Fruit fly (Drosophila melanogaster) whole organism, embryonic: Measurements from ENCODE around the gene Eip63E.

Experiments
- Aef1 ChIP-seq: fragments of 200-800 bp; sonication (Bioruptor generic); IDR thresholded peaks from 3 replicates; pipeline ENCODE4 v1.3.6; 2022; ENCODE audit warnings: missing biosample characterization, missing genetic modification characterization
- CG10321 ChIP-seq: fragments of 200-800 bp; sonication (Bioruptor generic); IDR thresholded peaks from 2 replicates; pipeline ENCODE4 v1.3.6; 2022; ENCODE audit warnings: missing biosample characterization, missing genetic modification characterization
- CG10959 ChIP-seq: fragments of 200-800 bp; sonication (Bioruptor generic); IDR thresholded peaks from 2 replicates; pipeline ENCODE4 v1.3.6; 2022; ENCODE audit warnings: missing biosample characterization, missing genetic modification characterization
- CG11085 ChIP-seq: fragments of 200-800 bp; sonication (Bioruptor generic); IDR thresholded peaks from 2 replicates; pipeline ENCODE4 v1.3.6; 2022; ENCODE audit warnings: missing biosample characterization, missing genetic modification characterization
- CG11093 ChIP-seq: fragments of 200-800 bp; sonication (Bioruptor generic); IDR thresholded peaks from 3 replicates; pipeline ENCODE4 v1.3.6; 2022; ENCODE audit warnings: missing biosample characterization, missing genetic modification characterization
- CG11504 ChIP-seq: fragments of 200-800 bp; sonication (Bioruptor generic); optimal IDR thresholded peaks from 3 replicates; lab custom pipeline; 2019; ENCODE audit warnings: missing biosample characterization, mild to moderate bottlenecking, missing genetic modification characterization, moderate library complexity
- CG12299 ChIP-seq: fragments of 200-800 bp; sonication (Bioruptor generic); optimal IDR thresholded peaks from 2 replicates; lab custom pipeline; 2018; ENCODE audit warnings: missing biosample characterization, mild to moderate bottlenecking, missing genetic modification characterization
- CG1233 ChIP-seq: fragments of 200-800 bp; sonication (Bioruptor generic); optimal IDR thresholded peaks from 4 replicates; lab custom pipeline; 2018; ENCODE audit warnings: missing biosample characterization, mild to moderate bottlenecking, missing genetic modification characterization
- CG13123 ChIP-seq: fragments of 200-800 bp; sonication (Bioruptor generic); optimal IDR thresholded peaks from 2 replicates; lab custom pipeline; 2016; ENCODE audit warnings: missing biosample characterization, missing genetic modification characterization
- CG14014 ChIP-seq: fragments of 200-800 bp; sonication (Bioruptor generic); IDR thresholded peaks from 2 replicates; pipeline ENCODE4 v1.3.6; 2022; ENCODE audit warnings: missing biosample characterization, missing genetic modification characterization
- CG14710 ChIP-seq: fragments of 200-800 bp; sonication (Bioruptor generic); optimal IDR thresholded peaks from 3 replicates; lab custom pipeline; 2019; ENCODE audit warnings: missing biosample characterization, mild to moderate bottlenecking, missing genetic modification characterization, moderate library complexity
- CG2120 ChIP-seq: fragments of 200-800 bp; sonication (Bioruptor generic); optimal IDR thresholded peaks from 3 replicates; lab custom pipeline; 2016; ENCODE audit warnings: missing biosample characterization, missing genetic modification characterization
- CG2202 ChIP-seq: fragments of 200-800 bp; sonication (Bioruptor generic); optimal IDR thresholded peaks from 2 replicates; lab custom pipeline; 2018; ENCODE audit warnings: missing biosample characterization, mild to moderate bottlenecking, missing genetic modification characterization
- CG2889 ChIP-seq: fragments of 200-800 bp; sonication (Bioruptor generic); IDR thresholded peaks from 3 replicates; pipeline ENCODE4 v1.3.6; 2022; ENCODE audit warnings: missing biosample characterization, missing genetic modification characterization
- CG31365 ChIP-seq: fragments of 200-800 bp; sonication (Bioruptor generic); optimal IDR thresholded peaks from 2 replicates; lab custom pipeline; 2018; ENCODE audit warnings: missing biosample characterization, mild to moderate bottlenecking, missing genetic modification characterization
- CG43689 ChIP-seq: fragments of 200-800 bp; sonication (Bioruptor generic); IDR thresholded peaks from 2 replicates; pipeline ENCODE4 v1.3.6; 2022; ENCODE audit warnings: missing biosample characterization, missing genetic modification characterization
- CG4820 ChIP-seq: fragments of 200-800 bp; sonication (Bioruptor generic); optimal IDR thresholded peaks from 3 replicates; lab custom pipeline; 2016; ENCODE audit warnings: missing biosample characterization, missing genetic modification characterization
- CG4854 ChIP-seq: fragments of 200-800 bp; sonication (Bioruptor generic); optimal IDR thresholded peaks from 2 replicates; lab custom pipeline; 2016; ENCODE audit warnings: missing biosample characterization, missing genetic modification characterization, inconsistent platforms
- CG6175 ChIP-seq: fragments of 200-800 bp; sonication (Bioruptor generic); IDR thresholded peaks from 3 replicates; pipeline ENCODE4 v1.3.6; 2022; ENCODE audit warnings: missing biosample characterization, missing genetic modification characterization
- CG6254 ChIP-seq: fragments of 200-800 bp; sonication (Bioruptor generic); optimal IDR thresholded peaks from 3 replicates; lab custom pipeline; 2017; ENCODE audit warnings: mild to moderate bottlenecking, missing biosample characterization, missing genetic modification reagents, missing genetic modification characterization
- CG6765 ChIP-seq: fragments of 200-800 bp; sonication (Bioruptor generic); optimal IDR thresholded peaks from 3 replicates; lab custom pipeline; 2017; ENCODE audit warnings: missing biosample characterization, mild to moderate bottlenecking, missing genetic modification characterization
- CG7745 ChIP-seq: fragments of 200-800 bp; sonication (Bioruptor generic); optimal IDR thresholded peaks from 2 replicates; lab custom pipeline; 2018; ENCODE audit warnings: missing biosample characterization, mild to moderate bottlenecking, missing genetic modification characterization, moderate library complexity
- CG7839 ChIP-seq: fragments of 200-800 bp; sonication (Bioruptor generic); optimal IDR thresholded peaks from 3 replicates; lab custom pipeline; 2018; ENCODE audit warnings: missing biosample characterization, mild to moderate bottlenecking, missing genetic modification characterization, moderate library complexity
- CG8924 ChIP-seq: fragments of 200-800 bp; optimal IDR thresholded peaks from 3 replicates; lab custom pipeline; 2019; ENCODE audit warnings: missing biosample characterization, mild to moderate bottlenecking, missing genetic modification characterization, moderate library complexity
- CG9437 ChIP-seq: fragments of 200-800 bp; sonication (Bioruptor generic); optimal IDR thresholded peaks from 2 replicates; lab custom pipeline; 2018; ENCODE audit warnings: missing biosample characterization, mild to moderate bottlenecking, missing genetic modification characterization
- CG9797 ChIP-seq: fragments of 200-800 bp; sonication (Bioruptor generic); optimal IDR thresholded peaks from 3 replicates; lab custom pipeline; 2018; ENCODE audit warnings: missing biosample characterization, mild to moderate bottlenecking, missing genetic modification characterization
- Camta ChIP-seq: fragments of 200-800 bp; sonication (Bioruptor generic); optimal IDR thresholded peaks from 2 replicates; lab custom pipeline; 2016; ENCODE audit warnings: missing biosample characterization, missing genetic modification characterization
- Doc3 ChIP-seq: fragments of 200-800 bp; sonication (Bioruptor generic); IDR thresholded peaks from 3 replicates; pipeline ENCODE4 v1.3.6; 2022; ENCODE audit warnings: missing biosample characterization, missing genetic modification characterization; ENCODE audit not compliant: partially characterized antibody
- Fer2 ChIP-seq: fragments of 200-800 bp; sonication (Bioruptor generic); optimal IDR thresholded peaks from 2 replicates; lab custom pipeline; 2018; ENCODE audit warnings: missing biosample characterization, mild to moderate bottlenecking, missing genetic modification characterization, moderate library complexity
- H2.0 ChIP-seq: fragments of 200-800 bp; sonication (Bioruptor generic); IDR thresholded peaks from 2 replicates; pipeline ENCODE4 v1.3.6; 2022; ENCODE audit warnings: missing biosample characterization, missing genetic modification characterization
- Hr3 ChIP-seq: fragments of 200-800 bp; sonication (Bioruptor generic); optimal IDR thresholded peaks from 3 replicates; lab custom pipeline; 2016; ENCODE audit warnings: missing biosample characterization, missing genetic modification characterization
- Lim3 ChIP-seq: fragments of 200-800 bp; sonication (Bioruptor generic); IDR thresholded peaks from 2 replicates; pipeline ENCODE4 v1.3.6; 2022; ENCODE audit warnings: missing biosample characterization, missing genetic modification characterization
- NFAT ChIP-seq: fragments of 200-800 bp; sonication (Bioruptor generic); IDR thresholded peaks from 2 replicates; pipeline ENCODE4 v1.3.6; 2022; ENCODE audit warnings: missing biosample characterization, missing genetic modification characterization
- Nf-YC ChIP-seq: fragments of 200-800 bp; optimal IDR thresholded peaks from 3 replicates; lab custom pipeline; 2019; ENCODE audit warnings: missing biosample characterization, mild to moderate bottlenecking, missing genetic modification characterization, moderate library complexity
- Sry-δ ChIP-seq: fragments of 200-800 bp; sonication (Bioruptor generic); optimal IDR thresholded peaks from 2 replicates; lab custom pipeline; 2016; ENCODE audit warnings: missing biosample characterization, missing genetic modification characterization
- ab ChIP-seq: fragments of 200-800 bp; sonication (Bioruptor generic); optimal IDR thresholded peaks from 2 replicates; lab custom pipeline; 2016; ENCODE audit warnings: missing biosample characterization, missing genetic modification characterization
- az2 ChIP-seq: fragments of 200-800 bp; sonication (Bioruptor generic); optimal IDR thresholded peaks from 3 replicates; lab custom pipeline; 2016; ENCODE audit warnings: missing biosample characterization, missing genetic modification characterization
- bab2 ChIP-seq: fragments of 200-800 bp; sonication (Bioruptor generic); optimal IDR thresholded peaks from 2 replicates; lab custom pipeline; 2016; ENCODE audit warnings: missing biosample characterization, missing genetic modification characterization
- croc ChIP-seq: fragments of 200-800 bp; sonication (Bioruptor generic); conservative IDR thresholded peaks from 3 replicates; pipeline ENCODE4 v1.3.6; 2022; ENCODE audit warnings: missing biosample characterization, missing genetic modification characterization
- ems ChIP-seq: fragments of 200-800 bp; sonication (Bioruptor generic); optimal IDR thresholded peaks from 3 replicates; lab custom pipeline; 2016; ENCODE audit warnings: missing biosample characterization, missing genetic modification characterization
- exex ChIP-seq: fragments of 200-800 bp; sonication (Bioruptor generic); optimal IDR thresholded peaks from 4 replicates; lab custom pipeline; 2018; ENCODE audit warnings: missing biosample characterization, mild to moderate bottlenecking, missing genetic modification characterization, moderate library complexity
- ftz-f1 ChIP-seq: fragments of 200-800 bp; sonication (Bioruptor generic); optimal IDR thresholded peaks from 2 replicates; lab custom pipeline; 2016; ENCODE audit warnings: missing biosample characterization, missing genetic modification characterization
- inv ChIP-seq: fragments of 200-800 bp; sonication (Bioruptor generic); IDR thresholded peaks from 2 replicates; pipeline ENCODE4 v1.3.6; 2022; ENCODE audit warnings: missing biosample characterization, missing genetic modification characterization; ENCODE audit not compliant: partially characterized antibody
- kah ChIP-seq: fragments of 200-800 bp; sonication (Bioruptor generic); optimal IDR thresholded peaks from 2 replicates; lab custom pipeline; 2018; ENCODE audit warnings: missing biosample characterization, mild to moderate bottlenecking, missing genetic modification characterization
- lmd ChIP-seq: fragments of 200-800 bp; sonication (Bioruptor generic); IDR thresholded peaks from 2 replicates; pipeline ENCODE4 v1.3.6; 2022; ENCODE audit warnings: missing biosample characterization, missing genetic modification characterization
- odd ChIP-seq: fragments of 200-800 bp; sonication (Bioruptor generic); optimal IDR thresholded peaks from 2 replicates; lab custom pipeline; 2017; ENCODE audit warnings: missing biosample characterization, mild to moderate bottlenecking, missing genetic modification characterization
- pb ChIP-seq: fragments of 200-800 bp; sonication (Bioruptor generic); optimal IDR thresholded peaks from 3 replicates; lab custom pipeline; 2016; ENCODE audit warnings: missing biosample characterization, missing genetic modification characterization
- pita ChIP-seq: fragments of 200-800 bp; sonication (Bioruptor generic); optimal IDR thresholded peaks from 2 replicates; lab custom pipeline; 2017; ENCODE audit warnings: missing biosample characterization, mild to moderate bottlenecking, missing genetic modification characterization
- pum ChIP-seq: fragments of 200-800 bp; sonication (Bioruptor generic); optimal IDR thresholded peaks from 2 replicates; lab custom pipeline; 2016; ENCODE audit warnings: missing biosample characterization, missing genetic modification characterization
- ro ChIP-seq: fragments of 200-800 bp; sonication (Bioruptor generic); IDR thresholded peaks from 2 replicates; pipeline ENCODE4 v1.3.6; 2022; ENCODE audit warnings: missing biosample characterization, missing genetic modification characterization
- sug ChIP-seq: fragments of 200-800 bp; optimal IDR thresholded peaks from 2 replicates; lab custom pipeline; 2019; ENCODE audit warnings: missing biosample characterization, mild to moderate bottlenecking, missing genetic modification characterization, moderate library complexity
- tup ChIP-seq: fragments of 200-800 bp; sonication (Bioruptor generic); optimal IDR thresholded peaks from 2 replicates; lab custom pipeline; 2016; ENCODE audit warnings: missing biosample characterization, mild to moderate bottlenecking, missing genetic modification characterization, moderate library complexity

Eip63E gene

dm6 chr3L:3617252-3617651, 101.7 kb downstream of the Eip63E start (continued):
- TF ChIP-seq CG2120 (GFP tag; lab: Kevin White, UChicago) (peak; percentile 50), pita (GFP tag; lab: Kevin White, UChicago) (no peak), NFAT (GFP tag; lab: Robert Waterston, UW) (peak; percentile 51; the same call in 1 of the 2 replicates), ftz-f1 (GFP tag; lab: Kevin White, UChicago) (no peak), CG13123 (GFP tag; lab: Kevin White, UChicago) (peak; percentile 28), Sry-δ (GFP tag; lab: Kevin White, UChicago) (peak; percentile 14), CG43689 (GFP tag; lab: Robert Waterston, UW) (no peak), sug (tag; lab: Kevin White, UChicago) (no peak), odd (GFP tag; lab: Kevin White, UChicago) (peak; percentile 58), az2 (GFP tag; lab: Kevin White, UChicago) (peak; percentile 92), Hr3 (GFP tag; lab: Kevin White, UChicago) (peak; percentile 79), CG11093 (GFP tag; lab: Robert Waterston, UW) (peak; percentile 68; the same call in 1 of the 3 replicates), exex (no peak), lmd (GFP tag; lab: Robert Waterston, UW) (peak; percentile 76), CG6175 (GFP tag; lab: Robert Waterston, UW) (no peak), Fer2 (tag; lab: Kevin White, UChicago) (no peak), CG6254 (GFP tag; lab: Kevin White, UChicago) (peak; percentile 74), croc (GFP tag; lab: Robert Waterston, UW) (peak; percentile 82), CG9797 (peak; percentile 2), CG7745 (tag; lab: Kevin White, UChicago) (peak; percentile 80), CG12299 (peak; percentile 35), bab2 (GFP tag; lab: Kevin White, UChicago) (peak; percentile 70), Nf-YC (no peak), Doc3 (no peak), pb (GFP tag; lab: Kevin White, UChicago) (no peak), inv (GFP tag; lab: Robert Waterston, UW) (no peak), CG31365 (tag; lab: Kevin White, UChicago) (no peak), kah (GFP tag; lab: Kevin White, UChicago) (no peak), CG11504 (tag; lab: Kevin White, UChicago) (peak; percentile 72), CG4820 (peak; percentile 82), CG10959 (GFP tag; lab: Robert Waterston, UW) (peak; percentile 89), CG7839 (tag; lab: Kevin White, UChicago) (peak; percentile 87), ems (GFP tag; lab: Kevin White, UChicago) (no peak), Aef1 (peak; percentile 29; the same call in 1 of the 3 replicates), CG4854 (peak; percentile 66), ab (peak; percentile 12), ro (peak; percentile 45; the same call in 1 of the 2 replicates), H2.0 (peak; percentile 74), CG6765 (GFP tag; lab: Kevin White, UChicago) (no peak), CG9437 (GFP tag; lab: Kevin White, UChicago) (peak; percentile 40), CG8924 (tag; lab: Kevin White, UChicago) (peak; percentile 88), CG14014 (GFP tag; lab: Robert Waterston, UW) (peak; percentile 67), tup (GFP tag; lab: Kevin White, UChicago) (peak; percentile 80), CG2889 (peak; percentile 29; the same call in 1 of the 3 replicates), pum (GFP tag; lab: Kevin White, UChicago) (peak; percentile 77), CG1233 (GFP tag; lab: Kevin White, UChicago) (peak; percentile 73), CG11085 (peak; percentile 48; the same call in 1 of the 2 replicates), Camta (peak; percentile 26), CG2202 (tag; lab: Kevin White, UChicago) (peak; percentile 93), CG10321 (GFP tag; lab: Robert Waterston, UW) (no peak), CG14710 (tag; lab: Kevin White, UChicago) (peak; percentile 87), Lim3 (GFP tag; lab: Robert Waterston, UW) (no peak)
